Worm (Caenorhabditis elegans) whole organism, L2 larva: ENCODE results near the gene ddx-23.
A peak's percentile ranks its signal among the peaks of the same experiment; 100 is the strongest.

Experiments
- Y55F3AM.14 ChIP-seq: fragments of 200-800 bp; sonication (Bioruptor generic); optimal IDR thresholded peaks from 2 replicates; lab custom pipeline; 2018; ENCODE audit warnings: mild to moderate bottlenecking, missing genetic modification characterization, missing compliant biosample characterization
- aly-2 ChIP-seq: fragments of 150-350 bp; optimal IDR thresholded peaks from 2 replicates; lab custom pipeline; 2014; ENCODE audit warnings: missing biosample characterization, missing genetic modification characterization
- ama-1 ChIP-seq: fragments of 150-350 bp; optimal IDR thresholded peaks from 2 replicates; lab custom pipeline; 2018; ENCODE audit warnings: inconsistent platforms
- blmp-1 ChIP-seq: sonication (generic microtip); optimal IDR thresholded peaks from 2 replicates; lab custom pipeline; 2017; ENCODE audit warnings: missing genetic modification characterization, mild to moderate bottlenecking, missing compliant biosample characterization, antibody characterized with exemption, moderate library complexity; ENCODE audit not compliant: insufficient read depth
- ceh-82 ChIP-seq: fragments of 150-350 bp; optimal IDR thresholded peaks from 2 replicates; lab custom pipeline; 2014; ENCODE audit warnings: missing biosample characterization, missing genetic modification characterization
- fos-1 ChIP-seq: fragments of 150-350 bp; optimal IDR thresholded peaks from 2 replicates; lab custom pipeline; 2014; ENCODE audit warnings: missing biosample characterization, missing genetic modification characterization
- lin-11 ChIP-seq: fragments of 150-350 bp; sonication (generic microtip); optimal IDR thresholded peaks from 2 replicates; lab custom pipeline; 2014; ENCODE audit warnings: missing biosample characterization, missing genetic modification characterization, inconsistent platforms, mixed read lengths
- lin-39 ChIP-seq: fragments of 150-350 bp; optimal IDR thresholded peaks from 2 replicates; lab custom pipeline; 2014; ENCODE audit warnings: missing biosample characterization, missing genetic modification reagents, missing genetic modification characterization
- lsy-2 ChIP-seq, 2 experiments: fragments of 150-350 bp in 1 of 2; sonication (generic microtip) in 1 of 2; optimal IDR thresholded peaks; 2 replicates each; lab custom pipeline; 2014 to 2017; ENCODE audit warnings: missing biosample characterization in 2 of 2, missing genetic modification characterization in 2 of 2
- snpc-4 ChIP-seq: fragments of 150-350 bp; optimal IDR thresholded peaks from 2 replicates; lab custom pipeline; 2014; ENCODE audit warnings: missing biosample characterization, missing genetic modification characterization
- unc-62 ChIP-seq: fragments of 150-350 bp; optimal IDR thresholded peaks from 2 replicates; lab custom pipeline; 2014; ENCODE audit warnings: missing biosample characterization, missing genetic modification reagents, missing genetic modification characterization

- TF ChIP-seq aly-2 (no peak), lin-11 (tag; lab: Kevin White, UChicago) (peak; percentile 52), lsy-2 (tag; optimal IDR thresholded peaks at IDR 0.05; lab: Kevin White, UChicago) (peak; percentile 48 to 90), fos-1 (tag; lab: Kevin White, UChicago) (peak; percentile 33), ceh-82 (tag; lab: Kevin White, UChicago) (no peak), lin-39 (tag; lab: Kevin White, UChicago) (no peak), Y55F3AM.14 (GFP tag; lab: Kevin White, UChicago) (no peak), unc-62 (GFP tag; lab: Kevin White, UChicago) (no peak), ama-1 (lab: Kevin White, UChicago) (no peak), blmp-1 (peak; percentile 25), snpc-4 (tag; lab: Kevin White, UChicago) (peak; percentile 30)
These were observed 18.7 kb upstream of the ddx-23 start, which contains the start of the genes F01F1.11 and F01F1.3 for ce11 chrIII:5871760-5872159.
